Fruit fly (Drosophila melanogaster): ENCODE measurements around the gene Ccp84Ab.

Ccp84Ab gene

DNA sequence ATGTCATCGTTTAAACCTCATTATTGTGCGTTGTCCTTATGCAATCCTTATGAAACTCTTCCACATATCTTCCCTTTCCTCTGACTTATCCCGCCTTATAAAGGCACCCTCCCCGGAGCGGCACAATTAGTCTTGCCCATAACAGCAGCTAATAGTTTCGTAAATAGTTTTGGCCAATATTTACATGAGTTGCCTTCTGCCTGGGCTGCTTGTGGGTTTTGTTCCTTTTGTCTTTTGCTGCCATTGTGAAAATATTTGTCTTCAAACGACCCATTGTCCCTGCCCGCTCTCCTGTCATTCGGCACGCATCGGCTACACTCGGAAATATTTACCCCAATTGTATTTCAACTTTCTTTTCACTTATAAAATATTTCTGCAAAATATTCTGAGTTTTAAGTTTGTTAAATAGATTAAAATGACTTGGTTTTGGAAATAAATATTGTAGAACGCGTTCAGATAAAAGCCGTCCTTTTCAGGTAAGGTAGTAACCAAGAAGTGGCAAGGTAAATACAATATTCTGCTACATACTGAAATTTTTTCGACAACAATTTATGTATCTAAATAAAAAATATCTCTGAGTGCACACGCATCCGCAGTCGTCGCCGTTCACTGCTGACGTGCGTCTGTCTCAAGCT lies 21.0 kb upstream of the Ccp84Ab start (continued):
- TF ChIP-seq vri (GFP tag; optimal IDR thresholded peaks at IDR 0.05) (no peak), CG6276 (GFP tag; optimal IDR thresholded peaks at IDR 0.05) (no peak), OdsH (GFP tag; optimal IDR thresholded peaks at IDR 0.05) (no peak), lz (GFP tag; optimal IDR thresholded peaks at IDR 0.05) (no peak), Hr4 (GFP tag; optimal IDR thresholded peaks at IDR 0.05) (peak; percentile 21), spab (GFP tag; optimal IDR thresholded peaks at IDR 0.05) (no peak), achi (GFP tag; optimal IDR thresholded peaks at IDR 0.05) (peak; percentile 12), Smox (GFP tag; optimal IDR thresholded peaks at IDR 0.05) (no peak), CG31627 (GFP tag; optimal IDR thresholded peaks at IDR 0.05) (no peak), CG7368 (GFP tag; optimal IDR thresholded peaks at IDR 0.05) (no peak), CG8319 (GFP tag; optimal IDR thresholded peaks at IDR 0.05) (no peak), fd85E (GFP tag; optimal IDR thresholded peaks at IDR 0.05) (no peak)

DNA sequence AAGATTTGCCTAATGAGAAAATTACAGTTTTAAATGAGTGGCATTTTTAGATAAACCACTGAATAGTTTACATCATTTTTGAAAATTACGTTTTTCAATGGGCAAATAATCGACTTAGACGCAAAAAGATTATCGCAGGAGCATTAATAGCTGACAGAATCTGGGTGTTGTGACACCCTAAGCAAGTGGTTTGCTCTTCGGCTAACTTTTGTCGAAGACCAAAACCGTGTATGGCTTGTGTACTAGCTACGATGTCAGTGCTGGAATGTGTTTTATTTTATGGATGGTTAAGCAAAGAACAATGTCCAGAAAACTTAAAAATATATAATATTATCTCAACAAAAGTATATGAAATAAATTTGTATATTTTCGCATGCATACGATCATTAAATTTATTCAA lies 6.2 kb upstream of the Ccp84Ab start:
- TF ChIP-seq Hr39 (GFP tag; optimal IDR thresholded peaks at IDR 0.05): no peak
- no peak for TF ChIP-seq CG16779 (tag; optimal IDR thresholded peaks at IDR 0.05)
- TF ChIP-seq CG6792 (GFP tag; optimal IDR thresholded peaks at IDR 0.05): no peak
- no peak for TF ChIP-seq CG8319 (GFP tag; optimal IDR thresholded peaks at IDR 0.05)
- no peak for TF ChIP-seq ss (GFP tag; optimal IDR thresholded peaks at IDR 0.05)
- no peak for TF ChIP-seq esn (GFP tag; optimal IDR thresholded peaks at IDR 0.05)
- TF ChIP-seq Ets21C (GFP tag; optimal IDR thresholded peaks at IDR 0.05): no peak
- TF ChIP-seq topi (GFP tag; optimal IDR thresholded peaks at IDR 0.05): no peak
- TF ChIP-seq fd85E (GFP tag; optimal IDR thresholded peaks at IDR 0.05): no peak
- TF ChIP-seq CG15336 (GFP tag; IDR thresholded peaks at IDR 0.05): no peak
- no peak for TF ChIP-seq Sox14 (GFP tag; optimal IDR thresholded peaks at IDR 0.05)

DNA sequence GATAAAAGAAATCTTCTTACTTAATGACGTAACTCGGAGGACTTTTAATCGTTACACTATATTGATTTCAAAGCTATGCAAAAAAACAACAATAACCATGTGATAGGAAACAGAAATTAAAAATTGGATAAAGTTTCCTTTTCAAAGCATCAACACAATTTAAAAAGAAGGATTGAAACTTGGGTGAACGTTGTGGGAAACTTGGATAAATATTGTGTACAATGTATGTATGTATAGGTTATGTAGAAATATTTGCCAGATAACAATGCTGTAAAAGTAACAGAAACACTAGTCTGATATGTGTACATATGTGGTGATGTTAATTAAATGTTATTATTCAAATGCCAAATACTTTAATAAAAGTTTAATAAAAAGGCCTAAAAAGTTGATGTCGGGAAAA lies 3.6 kb upstream of the Ccp84Ab start:
- no peak for TF ChIP-seq ss (GFP tag; optimal IDR thresholded peaks at IDR 0.05)
- no peak for TF ChIP-seq CG11762 (GFP tag; optimal IDR thresholded peaks at IDR 0.05; ENCODE audit: insufficient read depth)
- TF ChIP-seq salr (GFP tag; optimal IDR thresholded peaks at IDR 0.05): no peak
- no peak for TF ChIP-seq dsx (GFP tag; optimal IDR thresholded peaks at IDR 0.05; ENCODE audit: poor library complexity, severe bottlenecking)
- TF ChIP-seq Gug (GFP tag; IDR thresholded peaks at IDR 0.05): no peak
- TF ChIP-seq CG1621 (tag; optimal IDR thresholded peaks at IDR 0.05): no peak
- no peak for TF ChIP-seq Smox (GFP tag; optimal IDR thresholded peaks at IDR 0.05)
- TF ChIP-seq Sox15 (GFP tag; optimal IDR thresholded peaks at IDR 0.05): no peak
- no peak for TF ChIP-seq CG6808 (GFP tag; optimal IDR thresholded peaks at IDR 0.05)
- no peak for TF ChIP-seq CG8632 (GFP tag; optimal IDR thresholded peaks at IDR 0.05)
- TF ChIP-seq fd59A (GFP tag; optimal IDR thresholded peaks at IDR 0.05): no peak
- no peak for TF ChIP-seq CG7368 (GFP tag; optimal IDR thresholded peaks at IDR 0.05)
- no peak for TF ChIP-seq cyc (GFP tag; optimal IDR thresholded peaks at IDR 0.05)
- TF ChIP-seq Ets96B (tag; optimal IDR thresholded peaks at IDR 0.05): no peak
- no peak for TF ChIP-seq esn (GFP tag; optimal IDR thresholded peaks at IDR 0.05)
- no peak for TF ChIP-seq vri (GFP tag; optimal IDR thresholded peaks at IDR 0.05)

DNA sequence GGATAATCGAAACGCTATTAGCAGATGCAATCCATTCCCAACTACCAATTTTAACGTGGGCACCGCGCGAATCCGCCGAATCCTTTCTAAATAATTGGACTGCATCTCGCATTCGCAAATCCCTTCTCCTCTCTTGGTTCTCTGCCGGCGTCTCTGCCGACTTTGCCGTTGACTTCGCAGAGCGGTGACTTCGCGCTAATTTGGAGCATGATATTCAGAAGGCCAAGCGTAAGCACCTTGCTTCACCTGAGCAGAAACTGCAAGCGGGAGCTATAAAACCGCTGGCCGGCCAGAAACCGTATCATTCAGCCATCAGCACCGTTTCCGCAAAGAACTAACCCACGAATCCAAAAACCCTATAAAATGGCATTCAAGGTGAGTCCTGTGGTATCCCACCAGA lies 1.1 kb upstream of the Ccp84Ab start, which contains the start of gene Ccp84Aa:
Gene Ccp84Aa (plus strand): TSS at position 301 of the 400 bp plus-strand sequence.
- TF ChIP-seq CG6854 (GFP tag; optimal IDR thresholded peaks at IDR 0.05): no peak
- no peak for TF ChIP-seq OdsH (GFP tag; optimal IDR thresholded peaks at IDR 0.05)
- no peak for TF ChIP-seq CG4318 (GFP tag; optimal IDR thresholded peaks at IDR 0.05)
- no peak for TF ChIP-seq Ets21C (GFP tag; optimal IDR thresholded peaks at IDR 0.05)

Measured in whole organism, prepupa.